Worm (Caenorhabditis elegans) whole organism, L1 larva: ENCODE measurements around the gene K05D4.9.

ENCODE experiments used
- ceh-63 ChIP-seq: fragments of 200-800 bp; sonication (Bioruptor generic); optimal IDR thresholded peaks from 2 replicates; lab custom pipeline; 2018; ENCODE audit warnings: mild to moderate bottlenecking, missing genetic modification characterization, missing compliant biosample characterization
- fkh-8 ChIP-seq: sonication (generic microtip); optimal IDR thresholded peaks from 2 replicates; lab custom pipeline; 2016; ENCODE audit warnings: mild to moderate bottlenecking, missing genetic modification characterization, missing compliant biosample characterization
- fos-1 ChIP-seq: fragments of 150-350 bp; optimal IDR thresholded peaks from 2 replicates; lab custom pipeline; 2014; ENCODE audit warnings: missing biosample characterization, missing genetic modification characterization
- jun-1 ChIP-seq: fragments of 150-350 bp; optimal IDR thresholded peaks from 2 replicates; lab custom pipeline; 2014; ENCODE audit warnings: missing biosample characterization, missing genetic modification reagents, missing genetic modification characterization
- nhr-90 ChIP-seq: sonication (generic microtip); optimal IDR thresholded peaks from 2 replicates; lab custom pipeline; 2016; ENCODE audit warnings: mild to moderate bottlenecking, missing genetic modification characterization, missing compliant biosample characterization; ENCODE audit not compliant: poor library complexity
- snpc-4 ChIP-seq: fragments of 150-350 bp; optimal IDR thresholded peaks from 2 replicates; lab custom pipeline; 2014; ENCODE audit warnings: missing biosample characterization, missing genetic modification characterization
- sox-4 ChIP-seq: sonication (generic microtip); optimal IDR thresholded peaks from 2 replicates; lab custom pipeline; 2016; ENCODE audit warnings: missing genetic modification characterization, missing compliant biosample characterization
- unc-62 ChIP-seq: fragments of 150-350 bp; optimal IDR thresholded peaks from 2 replicates; lab custom pipeline; 2014; ENCODE audit warnings: missing biosample characterization, missing genetic modification reagents, missing genetic modification characterization

ce11 chrV:16162124-16162735 is 9.4 kb downstream of the K05D4.9 start, which contains the start of the genes str-109 and F10A3.11:
- TF ChIP-seq nhr-90 (no peak), fkh-8 (tag; lab: Kevin White, UChicago) (no peak), fos-1 (tag; lab: Kevin White, UChicago) (no peak), snpc-4 (no peak), jun-1 (no peak), unc-62 (GFP tag; lab: Kevin White, UChicago) (no peak), ceh-63 (GFP tag; lab: Kevin White, UChicago) (no peak), sox-4 (no peak)
